Worm (Caenorhabditis elegans) whole organism, L4 larva: ENCODE measurements around the gene F58H1.5.
A peak's percentile ranks its signal among the peaks of the same experiment; 100 is the strongest.

ENCODE experiments used
- F10B5.3 ChIP-seq: sonication (generic microtip); optimal IDR thresholded peaks from 2 replicates; lab custom pipeline; 2016; ENCODE audit warnings: mild to moderate bottlenecking, missing genetic modification characterization, missing compliant biosample characterization
- F26F4.8 ChIP-seq: fragments of 200-800 bp; sonication (Bioruptor generic); conservative IDR thresholded peaks from 2 replicates; pipeline ENCODE4 v1.3.6; 2022; ENCODE audit warnings: missing genetic modification characterization, missing compliant biosample characterization
- F37D6.2 ChIP-seq: sonication (generic microtip); optimal IDR thresholded peaks from 2 replicates; lab custom pipeline; 2016; ENCODE audit warnings: mild to moderate bottlenecking, missing genetic modification characterization, missing compliant biosample characterization
- F44E2.7 ChIP-seq: fragments of 200-800 bp; sonication (Bioruptor generic); IDR thresholded peaks from 2 replicates; pipeline ENCODE4 v2.1.2; 2022; ENCODE audit warnings: missing genetic modification characterization, missing compliant biosample characterization
- F49E8.2 ChIP-seq: sonication (generic microtip); optimal IDR thresholded peaks from 2 replicates; lab custom pipeline; 2016; ENCODE audit warnings: missing compliant biosample characterization, mild to moderate bottlenecking, missing genetic modification characterization, borderline replicate concordance
- R02D3.7 ChIP-seq: fragments of 150-350 bp; sonication (generic microtip); optimal IDR thresholded peaks from 3 replicates; lab custom pipeline; 2014; ENCODE audit warnings: missing biosample characterization, missing genetic modification characterization
- T26A8.4 ChIP-seq: fragments of 200-800 bp; sonication (Bioruptor generic); IDR thresholded peaks from 2 replicates; pipeline ENCODE4 v1.3.6; 2022; ENCODE audit warnings: missing genetic modification characterization, missing compliant biosample characterization
- Y105C5A.15 ChIP-seq: fragments of 200-800 bp; sonication (Bioruptor generic); IDR thresholded peaks from 2 replicates; pipeline ENCODE4 v1.3.6; 2022; ENCODE audit warnings: missing genetic modification characterization, missing compliant biosample characterization
- Y75B8A.6 ChIP-seq: fragments of 200-800 bp; sonication (Bioruptor generic); IDR thresholded peaks from 2 replicates; pipeline ENCODE4 v1.3.6; 2022; ENCODE audit warnings: missing genetic modification reagents, missing genetic modification characterization, missing compliant biosample characterization
- ZK337.2 ChIP-seq: fragments of 200-800 bp; sonication (Bioruptor generic); IDR thresholded peaks from 2 replicates; pipeline ENCODE4 v1.3.6; 2022; ENCODE audit warnings: missing genetic modification reagents, missing genetic modification characterization, missing compliant biosample characterization
- aly-2 ChIP-seq: sonication (generic microtip); optimal IDR thresholded peaks from 2 replicates; lab custom pipeline; 2018; ENCODE audit warnings: missing biosample characterization, missing genetic modification characterization
- ama-1 ChIP-seq: fragments of 150-350 bp; optimal IDR thresholded peaks from 2 replicates; lab custom pipeline; 2014; ENCODE audit warnings: inconsistent platforms, mixed read lengths
- arid-1 ChIP-seq: fragments of 200-800 bp; sonication (Bioruptor generic); conservative IDR thresholded peaks from 2 replicates; pipeline ENCODE4 v1.3.6; 2022; ENCODE audit warnings: missing genetic modification reagents, missing genetic modification characterization, missing compliant biosample characterization
- ceh-44 ChIP-seq: fragments of 200-800 bp; sonication (Bioruptor generic); IDR thresholded peaks from 2 replicates; pipeline ENCODE4 v1.3.6; 2022; ENCODE audit warnings: missing genetic modification reagents, missing genetic modification characterization, missing compliant biosample characterization
- ces-1 ChIP-seq: fragments of 150-350 bp; sonication (generic microtip); optimal IDR thresholded peaks from 4 replicates; lab custom pipeline; 2014; ENCODE audit warnings: missing biosample characterization, missing genetic modification reagents, missing genetic modification characterization
- daf-12 ChIP-seq: fragments of 150-350 bp; optimal IDR thresholded peaks from 2 replicates; lab custom pipeline; 2014; ENCODE audit warnings: missing biosample characterization, missing genetic modification reagents, missing genetic modification characterization
- daf-19 ChIP-seq: fragments of 200-800 bp; sonication (Bioruptor generic); conservative IDR thresholded peaks from 2 replicates; pipeline ENCODE4 v1.3.6; 2022; ENCODE audit warnings: missing genetic modification characterization, missing compliant biosample characterization
- dmd-6 ChIP-seq: fragments of 200-800 bp; sonication (Bioruptor generic); IDR thresholded peaks from 2 replicates; pipeline ENCODE4 v1.3.6; 2022; ENCODE audit warnings: missing genetic modification reagents, missing genetic modification characterization, missing compliant biosample characterization
- dpl-1 ChIP-seq: fragments of 150-350 bp; optimal IDR thresholded peaks from 2 replicates; lab custom pipeline; 2014; ENCODE audit warnings: missing biosample characterization, missing genetic modification reagents, missing genetic modification characterization
- duxl-1 ChIP-seq: sonication (generic microtip); optimal IDR thresholded peaks from 2 replicates; lab custom pipeline; 2016; ENCODE audit warnings: mild to moderate bottlenecking, missing genetic modification characterization, moderate library complexity, missing compliant biosample characterization; ENCODE audit not compliant: poor library complexity
- dve-1 ChIP-seq: sonication (generic microtip); optimal IDR thresholded peaks from 2 replicates; lab custom pipeline; 2017; ENCODE audit warnings: antibody characterized with exemption, mild to moderate bottlenecking, missing genetic modification characterization, missing compliant biosample characterization; ENCODE audit not compliant: insufficient read depth
- fkh-10 ChIP-seq: fragments of 150-350 bp; optimal IDR thresholded peaks from 2 replicates; lab custom pipeline; 2014; ENCODE audit warnings: missing biosample characterization, missing genetic modification reagents, missing genetic modification characterization
- fos-1 ChIP-seq: fragments of 150-350 bp; optimal IDR thresholded peaks from 2 replicates; lab custom pipeline; 2014; ENCODE audit warnings: missing biosample characterization, missing genetic modification characterization
- gei-8 ChIP-seq: fragments of 200-800 bp; sonication (Bioruptor generic); optimal IDR thresholded peaks from 2 replicates; lab custom pipeline; 2018; ENCODE audit warnings: mild to moderate bottlenecking, missing genetic modification characterization, missing compliant biosample characterization
- hmg-1.1 ChIP-seq: fragments of 200-800 bp; sonication (Bioruptor generic); IDR thresholded peaks from 2 replicates; pipeline ENCODE4 v1.3.6; 2022; ENCODE audit warnings: missing genetic modification reagents, missing genetic modification characterization, missing compliant biosample characterization
- jun-1 ChIP-seq: fragments of 150-350 bp; optimal IDR thresholded peaks from 2 replicates; lab custom pipeline; 2014; ENCODE audit warnings: missing biosample characterization, missing genetic modification reagents, missing genetic modification characterization
- lim-7 ChIP-seq: fragments of 200-800 bp; sonication (Bioruptor generic); IDR thresholded peaks from 2 replicates; pipeline ENCODE4 v1.3.6; 2022; ENCODE audit warnings: missing genetic modification characterization, missing compliant biosample characterization
- lin-13 ChIP-seq: fragments of 150-350 bp; optimal IDR thresholded peaks from 2 replicates; lab custom pipeline; 2014; ENCODE audit warnings: missing biosample characterization, missing genetic modification reagents, missing genetic modification characterization
- lin-15B ChIP-seq: fragments of 150-350 bp; sonication (generic microtip); optimal IDR thresholded peaks from 3 replicates; lab custom pipeline; 2014; ENCODE audit warnings: missing biosample characterization, missing genetic modification characterization
- lin-39 ChIP-seq: fragments of 150-350 bp; optimal IDR thresholded peaks from 2 replicates; lab custom pipeline; 2014; ENCODE audit warnings: missing biosample characterization, missing genetic modification reagents, missing genetic modification characterization
- lir-3 ChIP-seq: sonication (generic microtip); optimal IDR thresholded peaks from 2 replicates; lab custom pipeline; 2016; ENCODE audit warnings: mild to moderate bottlenecking, missing genetic modification characterization, missing compliant biosample characterization
- lsy-2 ChIP-seq, 2 experiments: fragments of 150-350 bp in 1 of 2; sonication (generic microtip) in 1 of 2; optimal IDR thresholded peaks; 2 replicates each; lab custom pipeline; 2014 to 2017; ENCODE audit warnings: missing biosample characterization in 2 of 2, missing genetic modification characterization in 2 of 2
- mep-1 ChIP-seq: fragments of 150-350 bp; sonication (generic microtip); optimal IDR thresholded peaks from 3 replicates; lab custom pipeline; 2014; ENCODE audit warnings: missing biosample characterization, missing genetic modification characterization
- mxl-2 ChIP-seq: fragments of 200-800 bp; sonication (Bioruptor generic); conservative IDR thresholded peaks from 2 replicates; pipeline ENCODE4 v1.3.6; 2022; ENCODE audit warnings: missing genetic modification reagents, missing genetic modification characterization, missing compliant biosample characterization
- mxl-3 ChIP-seq: fragments of 200-800 bp; sonication (Bioruptor generic); optimal IDR thresholded peaks from 2 replicates; lab custom pipeline; 2018; ENCODE audit warnings: mild to moderate bottlenecking, missing genetic modification characterization, missing compliant biosample characterization
- nhr-11 ChIP-seq: fragments of 150-350 bp; optimal IDR thresholded peaks from 2 replicates; lab custom pipeline; 2014; ENCODE audit warnings: missing biosample characterization, missing genetic modification characterization
- nhr-111 ChIP-seq: fragments of 200-800 bp; sonication (Bioruptor generic); optimal IDR thresholded peaks from 2 replicates; lab custom pipeline; 2018; ENCODE audit warnings: mild to moderate bottlenecking, missing genetic modification characterization, missing compliant biosample characterization
- nhr-25 ChIP-seq: sonication (generic microtip); optimal IDR thresholded peaks from 2 replicates; lab custom pipeline; 2017; ENCODE audit warnings: missing genetic modification characterization, mild to moderate bottlenecking, missing compliant biosample characterization, antibody characterized with exemption, moderate library complexity, borderline replicate concordance; ENCODE audit not compliant: insufficient read depth
- nhr-48 ChIP-seq: sonication (generic microtip); optimal IDR thresholded peaks from 2 replicates; lab custom pipeline; 2016; ENCODE audit warnings: mild to moderate bottlenecking, missing genetic modification characterization, missing compliant biosample characterization
- nhr-77 ChIP-seq: fragments of 150-350 bp; optimal IDR thresholded peaks from 2 replicates; lab custom pipeline; 2014; ENCODE audit warnings: missing biosample characterization, missing genetic modification characterization
- rbr-2 ChIP-seq: sonication (generic microtip); optimal IDR thresholded peaks from 2 replicates; lab custom pipeline; 2016; ENCODE audit warnings: missing genotype, missing genetic modification characterization, missing compliant biosample characterization
- sdz-12 ChIP-seq: fragments of 200-800 bp; sonication (Bioruptor generic); optimal IDR thresholded peaks from 2 replicates; lab custom pipeline; 2018; ENCODE audit warnings: mild to moderate bottlenecking, missing genetic modification characterization, missing compliant biosample characterization
- skn-1 ChIP-seq: fragments of 150-350 bp; optimal IDR thresholded peaks from 2 replicates; lab custom pipeline; 2014; ENCODE audit warnings: missing biosample characterization, missing genetic modification characterization
- snpc-4 ChIP-seq: fragments of 150-350 bp; optimal IDR thresholded peaks from 2 replicates; lab custom pipeline; 2014; ENCODE audit warnings: missing biosample characterization, missing genetic modification characterization
- spr-3 ChIP-seq: fragments of 200-800 bp; sonication (Bioruptor generic); optimal IDR thresholded peaks from 2 replicates; lab custom pipeline; 2018; ENCODE audit warnings: mild to moderate bottlenecking, missing genetic modification characterization, missing compliant biosample characterization
- tra-1 ChIP-seq: fragments of 200-800 bp; sonication (Bioruptor generic); IDR thresholded peaks from 2 replicates; pipeline ENCODE4 v1.3.6; 2022; ENCODE audit warnings: missing genetic modification reagents, missing genetic modification characterization, missing compliant biosample characterization
- unc-39 ChIP-seq: sonication (generic microtip); optimal IDR thresholded peaks from 2 replicates; lab custom pipeline; 2017; ENCODE audit warnings: missing biosample characterization, missing genetic modification characterization
- zfp-2 ChIP-seq: sonication (generic microtip); optimal IDR thresholded peaks from 2 replicates; lab custom pipeline; 2016; ENCODE audit warnings: mild to moderate bottlenecking, missing genetic modification characterization, missing compliant biosample characterization
- zfp-3 ChIP-seq: fragments of 200-800 bp; sonication (Bioruptor generic); conservative IDR thresholded peaks from 2 replicates; pipeline ENCODE4 v1.3.6; 2022; ENCODE audit warnings: missing genetic modification reagents, missing genetic modification characterization, missing compliant biosample characterization
- zip-11 ChIP-seq: fragments of 200-800 bp; sonication (Bioruptor generic); IDR thresholded peaks from 2 replicates; pipeline ENCODE4 v1.3.6; 2022; ENCODE audit warnings: missing genetic modification characterization, missing compliant biosample characterization
- ztf-11 ChIP-seq: fragments of 150-350 bp; optimal IDR thresholded peaks from 2 replicates; lab custom pipeline; 2014; ENCODE audit warnings: missing biosample characterization, missing genetic modification characterization
- ztf-7 ChIP-seq: fragments of 150-350 bp; optimal IDR thresholded peaks from 2 replicates; lab custom pipeline; 2014; ENCODE audit warnings: missing biosample characterization, missing genetic modification characterization

The F58H1.5 gene

DNA sequence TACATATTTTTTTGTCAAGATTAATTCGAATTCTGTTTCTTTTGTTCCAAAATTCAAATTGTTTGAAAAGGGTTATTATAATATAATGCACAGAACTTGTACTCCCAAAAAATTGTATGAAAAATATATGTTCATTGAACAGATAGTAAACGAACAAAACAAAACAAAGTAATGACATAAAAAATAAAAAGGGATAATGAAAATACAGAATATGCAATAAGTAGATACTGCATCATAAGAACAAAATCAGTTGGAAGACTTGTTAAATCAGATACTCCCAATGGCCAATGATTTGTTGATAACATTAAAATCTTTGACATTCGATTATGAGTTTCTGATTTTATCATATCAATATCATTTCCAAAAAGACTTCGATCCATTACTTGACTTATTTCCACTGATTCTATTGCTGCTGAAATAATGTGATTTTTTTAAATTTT is 46.3 kb downstream of the F58H1.5 start (continued):
- TF ChIP-seq nhr-77 (tag; lab: Kevin White, UChicago) (peak; percentile 96), lsy-2 (tag; optimal IDR thresholded peaks at IDR 0.05; lab: Kevin White, UChicago) (peak in 1 of 2 experiments; percentile 16), R02D3.7 (tag; lab: Kevin White, UChicago) (peak; percentile 32), spr-3 (GFP tag; lab: Kevin White, UChicago) (no peak), lin-39 (no peak), dmd-6 (peak; percentile 37), zfp-3 (GFP tag; lab: Robert Waterston, UW) (peak; percentile 99), snpc-4 (tag; lab: Kevin White, UChicago) (no peak), zip-11 (GFP tag; lab: Robert Waterston, UW) (no peak), dve-1 (peak; percentile 39), F37D6.2 (tag; lab: Kevin White, UChicago) (no peak), zfp-2 (tag; lab: Kevin White, UChicago) (no peak), rbr-2 (no peak), mxl-3 (GFP tag; lab: Kevin White, UChicago) (no peak), ces-1 (GFP tag; lab: Kevin White, UChicago) (no peak), ceh-44 (GFP tag; lab: Robert Waterston, UW) (no peak), Y105C5A.15 (GFP tag; lab: Robert Waterston, UW) (peak; percentile 85), F26F4.8 (no peak), F44E2.7 (GFP tag; lab: Robert Waterston, UW) (no peak), duxl-1 (tag; lab: Kevin White, UChicago) (no peak), ZK337.2 (GFP tag; lab: Robert Waterston, UW) (no peak), tra-1 (0 out of 2 replicates have a peak, but pooled peaks have one; percentile 59), T26A8.4 (GFP tag; lab: Robert Waterston, UW) (peak; percentile 69; the same call in 1 of the 2 replicates), dpl-1 (no peak), lir-3 (tag; lab: Kevin White, UChicago) (no peak), fos-1 (tag; lab: Kevin White, UChicago) (peak; percentile 55), mxl-2 (GFP tag; lab: Robert Waterston, UW) (no peak), lim-7 (GFP tag; lab: Robert Waterston, UW) (0 out of 2 replicates have a peak, but pooled peaks have one; percentile 17), skn-1 (tag; lab: Kevin White, UChicago) (no peak), sdz-12 (no peak), ztf-11 (tag; lab: Kevin White, UChicago) (no peak), daf-12 (tag; lab: Kevin White, UChicago) (no peak), aly-2 (tag; lab: Kevin White, UChicago) (no peak), unc-39 (no peak), daf-19 (GFP tag; lab: Robert Waterston, UW) (no peak), mep-1 (tag; lab: Kevin White, UChicago) (peak; percentile 41), nhr-25 (tag; lab: Kevin White, UChicago) (no peak), hmg-1.1 (no peak), Y75B8A.6 (GFP tag; lab: Robert Waterston, UW) (peak; percentile 88), jun-1 (tag; lab: Kevin White, UChicago) (no peak), arid-1 (GFP tag; lab: Robert Waterston, UW) (0 out of 2 replicates have a peak, but pooled peaks have one; percentile 37), F49E8.2 (tag; lab: Kevin White, UChicago) (no peak), F10B5.3 (no peak), ama-1 (lab: Kevin White, UChicago) (no peak), lin-15B (tag; lab: Kevin White, UChicago) (no peak), gei-8 (GFP tag; lab: Kevin White, UChicago) (no peak), ztf-7 (tag; lab: Kevin White, UChicago) (no peak), lin-13 (no peak), nhr-48 (no peak), fkh-10 (no peak), nhr-11 (no peak), nhr-111 (no peak)
